Fruit fly (Drosophila melanogaster) whole organism, embryonic: Measurements from ENCODE around the gene CG9316.
A peak's percentile ranks its signal among the peaks of the same experiment; 100 is the strongest.

ENCODE experiments used
- Adf1 ChIP-seq: fragments of 200-800 bp; sonication (Bioruptor generic); IDR thresholded peaks from 2 replicates; pipeline ENCODE4 v1.3.6; 2022; ENCODE audit warnings: missing biosample characterization, missing genetic modification characterization
- BEAF-32 ChIP-seq: fragments of 200-800 bp; sonication (Bioruptor generic); optimal IDR thresholded peaks from 3 replicates; lab custom pipeline; 2017; ENCODE audit warnings: missing biosample characterization, missing genetic modification characterization, mild to moderate bottlenecking, moderate library complexity, missing genetic modification reagents
- Bgb ChIP-seq: fragments of 200-800 bp; sonication (Bioruptor generic); IDR thresholded peaks from 2 replicates; pipeline ENCODE4 v1.3.6; 2022; ENCODE audit warnings: missing biosample characterization, missing genetic modification characterization; ENCODE audit not compliant: partially characterized antibody
- CG10462 ChIP-seq: fragments of 200-800 bp; sonication (Bioruptor generic); optimal IDR thresholded peaks from 2 replicates; lab custom pipeline; 2016; ENCODE audit warnings: missing biosample characterization, missing genetic modification characterization
- CG10959 ChIP-seq: fragments of 200-800 bp; sonication (Bioruptor generic); IDR thresholded peaks from 2 replicates; pipeline ENCODE4 v1.3.6; 2022; ENCODE audit warnings: missing biosample characterization, missing genetic modification characterization
- CG12942 ChIP-seq: fragments of 200-800 bp; sonication (Bioruptor generic); optimal IDR thresholded peaks from 3 replicates; lab custom pipeline; 2016; ENCODE audit warnings: missing biosample characterization, missing genetic modification characterization
- CG13624 ChIP-seq: fragments of 200-800 bp; sonication (Bioruptor generic); optimal IDR thresholded peaks from 2 replicates; lab custom pipeline; 2016; ENCODE audit warnings: missing biosample characterization, missing genetic modification characterization
- CG14050 ChIP-seq: fragments of 200-800 bp; sonication (Bioruptor generic); IDR thresholded peaks from 3 replicates; pipeline ENCODE4 v1.3.6; 2022; ENCODE audit warnings: missing biosample characterization, missing genetic modification characterization
- CG15514 ChIP-seq: fragments of 200-800 bp; sonication (Bioruptor generic); optimal IDR thresholded peaks from 3 replicates; lab custom pipeline; 2017; ENCODE audit warnings: missing biosample characterization, missing genetic modification characterization, mild to moderate bottlenecking, moderate library complexity, missing genetic modification reagents
- CG1647 ChIP-seq: fragments of 200-800 bp; sonication (Bioruptor generic); optimal IDR thresholded peaks from 3 replicates; lab custom pipeline; 2016; ENCODE audit warnings: missing biosample characterization, missing genetic modification characterization
- CG1792 ChIP-seq: fragments of 200-800 bp; sonication (Bioruptor generic); optimal IDR thresholded peaks from 2 replicates; lab custom pipeline; 2016; ENCODE audit warnings: missing biosample characterization, missing genetic modification characterization
- CG18011 ChIP-seq: fragments of 200-800 bp; sonication (Bioruptor generic); optimal IDR thresholded peaks from 2 replicates; lab custom pipeline; 2017; ENCODE audit warnings: missing biosample characterization, missing genetic modification characterization, mild to moderate bottlenecking, moderate library complexity, missing genotype
- CG2120 ChIP-seq: fragments of 200-800 bp; sonication (Bioruptor generic); optimal IDR thresholded peaks from 3 replicates; lab custom pipeline; 2016; ENCODE audit warnings: missing biosample characterization, missing genetic modification characterization
- CG31441 ChIP-seq: fragments of 200-800 bp; sonication (Bioruptor generic); IDR thresholded peaks from 2 replicates; pipeline ENCODE4 v1.3.6; 2022; ENCODE audit warnings: missing biosample characterization, missing genetic modification characterization
- CG3163 ChIP-seq: fragments of 200-800 bp; sonication (Bioruptor generic); optimal IDR thresholded peaks from 3 replicates; lab custom pipeline; 2016; ENCODE audit warnings: missing biosample characterization, missing genetic modification characterization
- CG33213 ChIP-seq: fragments of 200-800 bp; sonication (Bioruptor generic); optimal IDR thresholded peaks from 3 replicates; lab custom pipeline; 2016; ENCODE audit warnings: missing biosample characterization, missing genetic modification characterization
- CG34376 ChIP-seq: fragments of 200-800 bp; sonication (Bioruptor generic); optimal IDR thresholded peaks from 2 replicates; lab custom pipeline; 2018; ENCODE audit warnings: missing biosample characterization, mild to moderate bottlenecking, missing genetic modification characterization
- CG34422 ChIP-seq: fragments of 200-800 bp; sonication (Bioruptor generic); IDR thresholded peaks from 3 replicates; pipeline ENCODE4 v1.3.6; 2022; ENCODE audit warnings: missing biosample characterization, missing genetic modification characterization
- CG3847 ChIP-seq: fragments of 200-800 bp; sonication (Bioruptor generic); IDR thresholded peaks from 2 replicates; pipeline ENCODE4 v1.3.6; 2022; ENCODE audit warnings: missing biosample characterization, missing genetic modification characterization
- CG5245 ChIP-seq: fragments of 200-800 bp; sonication (Bioruptor generic); optimal IDR thresholded peaks from 3 replicates; lab custom pipeline; 2016; ENCODE audit warnings: missing biosample characterization, missing genetic modification characterization
- CG6254 ChIP-seq: fragments of 200-800 bp; sonication (Bioruptor generic); optimal IDR thresholded peaks from 3 replicates; lab custom pipeline; 2017; ENCODE audit warnings: mild to moderate bottlenecking, missing biosample characterization, missing genetic modification reagents, missing genetic modification characterization
- CG8089 ChIP-seq: fragments of 200-800 bp; sonication (Bioruptor generic); optimal IDR thresholded peaks from 3 replicates; lab custom pipeline; 2016; ENCODE audit warnings: missing biosample characterization, missing genetic modification characterization
- CG9437 ChIP-seq: fragments of 200-800 bp; sonication (Bioruptor generic); optimal IDR thresholded peaks from 2 replicates; lab custom pipeline; 2018; ENCODE audit warnings: missing biosample characterization, mild to moderate bottlenecking, missing genetic modification characterization
- CG9932 ChIP-seq: fragments of 200-800 bp; sonication (Bioruptor generic); IDR thresholded peaks from 2 replicates; pipeline ENCODE4 v1.3.6; 2022; ENCODE audit warnings: missing biosample characterization, missing genetic modification characterization
- Doc3 ChIP-seq: fragments of 200-800 bp; sonication (Bioruptor generic); IDR thresholded peaks from 3 replicates; pipeline ENCODE4 v1.3.6; 2022; ENCODE audit warnings: missing biosample characterization, missing genetic modification characterization; ENCODE audit not compliant: partially characterized antibody
- Hr3 ChIP-seq: fragments of 200-800 bp; sonication (Bioruptor generic); optimal IDR thresholded peaks from 3 replicates; lab custom pipeline; 2016; ENCODE audit warnings: missing biosample characterization, missing genetic modification characterization
- MTF-1 ChIP-seq: fragments of 200-800 bp; sonication (Bioruptor generic); optimal IDR thresholded peaks from 2 replicates; lab custom pipeline; 2018; ENCODE audit warnings: missing biosample characterization, mild to moderate bottlenecking, missing genetic modification characterization, borderline replicate concordance
- Mad ChIP-seq: fragments of 200-800 bp; sonication (Bioruptor generic); optimal IDR thresholded peaks from 2 replicates; lab custom pipeline; 2016; ENCODE audit warnings: missing biosample characterization, missing genetic modification characterization
- Med ChIP-seq: fragments of 200-800 bp; sonication (Bioruptor generic); peaks from one replicate; lab custom pipeline; 2016; ENCODE audit warnings: missing biosample characterization, missing genetic modification characterization, mild to moderate bottlenecking, inconsistent platforms, moderate library complexity
- Meics ChIP-seq: fragments of 200-800 bp; sonication (Bioruptor generic); optimal IDR thresholded peaks from 2 replicates; lab custom pipeline; 2017; ENCODE audit warnings: missing biosample characterization, mild to moderate bottlenecking, missing genetic modification characterization
- NC2β ChIP-seq: fragments of 200-800 bp; sonication (Bioruptor generic); optimal IDR thresholded peaks from 2 replicates; lab custom pipeline; 2016; ENCODE audit warnings: missing biosample characterization, missing genetic modification characterization
- Oli ChIP-seq: fragments of 200-800 bp; sonication (Bioruptor generic); optimal IDR thresholded peaks from 2 replicates; lab custom pipeline; 2018; ENCODE audit warnings: missing biosample characterization, mild to moderate bottlenecking, missing genetic modification characterization, moderate library complexity
- Ptx1 ChIP-seq: fragments of 200-800 bp; sonication (Bioruptor generic); IDR thresholded peaks from 2 replicates; pipeline ENCODE4 v1.3.6; 2022; ENCODE audit warnings: missing biosample characterization, missing genetic modification characterization
- Sin3A ChIP-seq: fragments of >200 bp; optimal IDR thresholded peaks from 2 replicates; lab custom pipeline; 2018
- Xbp1 ChIP-seq: fragments of 200-800 bp; sonication (Bioruptor generic); optimal IDR thresholded peaks from 3 replicates; lab custom pipeline; 2016; ENCODE audit warnings: missing biosample characterization, mild to moderate bottlenecking, missing genetic modification characterization
- ab ChIP-seq: fragments of 200-800 bp; sonication (Bioruptor generic); optimal IDR thresholded peaks from 2 replicates; lab custom pipeline; 2016; ENCODE audit warnings: missing biosample characterization, missing genetic modification characterization
- chinmo ChIP-seq: fragments of 200-800 bp; sonication (Bioruptor generic); IDR thresholded peaks from 4 replicates; pipeline ENCODE4 v1.3.6; 2022; ENCODE audit warnings: missing biosample characterization, missing genetic modification characterization; ENCODE audit not compliant: partially characterized antibody
- ems ChIP-seq: fragments of 200-800 bp; sonication (Bioruptor generic); optimal IDR thresholded peaks from 3 replicates; lab custom pipeline; 2016; ENCODE audit warnings: missing biosample characterization, missing genetic modification characterization
- ewg ChIP-seq: fragments of 200-800 bp; sonication (Bioruptor generic); optimal IDR thresholded peaks from 3 replicates; lab custom pipeline; 2017; ENCODE audit warnings: mild to moderate bottlenecking, missing biosample characterization, missing genetic modification reagents, missing genetic modification characterization
- her ChIP-seq: fragments of 200-800 bp; sonication (Bioruptor generic); optimal IDR thresholded peaks from 2 replicates; lab custom pipeline; 2016; ENCODE audit warnings: missing biosample characterization, missing genetic modification characterization
- lilli ChIP-seq: fragments of 200-800 bp; sonication (Bioruptor generic); optimal IDR thresholded peaks from 3 replicates; lab custom pipeline; 2016; ENCODE audit warnings: missing biosample characterization, missing genetic modification characterization
- luna ChIP-seq: fragments of 200-800 bp; sonication (Bioruptor generic); optimal IDR thresholded peaks from 2 replicates; lab custom pipeline; 2016; ENCODE audit warnings: missing biosample characterization, missing genetic modification characterization
- maf-S ChIP-seq: fragments of 200-800 bp; sonication (Bioruptor generic); optimal IDR thresholded peaks from 2 replicates; lab custom pipeline; 2016; ENCODE audit warnings: missing biosample characterization, missing genetic modification characterization
- pb ChIP-seq: fragments of 200-800 bp; sonication (Bioruptor generic); optimal IDR thresholded peaks from 3 replicates; lab custom pipeline; 2016; ENCODE audit warnings: missing biosample characterization, missing genetic modification characterization
- pho ChIP-seq: fragments of 200-800 bp; sonication (Bioruptor generic); optimal IDR thresholded peaks from 2 replicates; lab custom pipeline; 2016; ENCODE audit warnings: missing biosample characterization, missing genetic modification characterization
- pum ChIP-seq: fragments of 200-800 bp; sonication (Bioruptor generic); optimal IDR thresholded peaks from 2 replicates; lab custom pipeline; 2016; ENCODE audit warnings: missing biosample characterization, missing genetic modification characterization
- ranshi ChIP-seq: fragments of 200-800 bp; sonication (Bioruptor generic); IDR thresholded peaks from 2 replicates; pipeline ENCODE4 v1.3.6; 2022; ENCODE audit warnings: missing biosample characterization, missing genetic modification characterization
- slou ChIP-seq: fragments of 200-800 bp; sonication (Bioruptor generic); optimal IDR thresholded peaks from 3 replicates; lab custom pipeline; 2016; ENCODE audit warnings: missing biosample characterization, missing genetic modification characterization
- sug ChIP-seq: fragments of 200-800 bp; optimal IDR thresholded peaks from 2 replicates; lab custom pipeline; 2019; ENCODE audit warnings: missing biosample characterization, mild to moderate bottlenecking, missing genetic modification characterization, moderate library complexity
- tap ChIP-seq: fragments of 200-800 bp; optimal IDR thresholded peaks from 3 replicates; lab custom pipeline; 2019; ENCODE audit warnings: missing biosample characterization, mild to moderate bottlenecking, missing genetic modification characterization, moderate library complexity
- twi ChIP-seq: fragments of 200-800 bp; optimal IDR thresholded peaks from 2 replicates; lab custom pipeline; 2019; ENCODE audit warnings: missing biosample characterization, mild to moderate bottlenecking, missing genetic modification characterization, moderate library complexity

Gene CG9316

dm6 chr2L:20752160-20752559, 25.8 kb upstream of the CG9316 start, which contains the start of the genes Amacr and Ns4 (continued):
- TF ChIP-seq pho (GFP tag; lab: Kevin White, UChicago) (peak; percentile 61), Hr3 (GFP tag; lab: Kevin White, UChicago) (peak; percentile 44), her (peak; percentile 47), CG6254 (GFP tag; lab: Kevin White, UChicago) (no peak), CG34376 (GFP tag; lab: Kevin White, UChicago) (peak; percentile 18), CG8089 (peak; percentile 18), chinmo (GFP tag; lab: Robert Waterston, UW) (peak; percentile 64; the same call in 1 of the 4 replicates), Mad (GFP tag; lab: Kevin White, UChicago) (peak; percentile 36), pb (peak; percentile 49), ranshi (peak; percentile 39; the same call in 1 of the 2 replicates), Oli (tag; lab: Kevin White, UChicago) (peak; percentile 38), CG9437 (GFP tag; lab: Kevin White, UChicago) (peak; percentile 46), NC2β (GFP tag; lab: Kevin White, UChicago) (peak; percentile 25), Sin3A (lab: Kevin White, UChicago) (peak; percentile 42), MTF-1 (GFP tag; lab: Kevin White, UChicago) (no peak), maf-S (GFP tag; lab: Kevin White, UChicago) (peak; percentile 36), CG12942 (GFP tag; lab: Kevin White, UChicago) (peak; percentile 20), CG34422 (peak; percentile 73; the same call in 1 of the 3 replicates), CG33213 (GFP tag; lab: Kevin White, UChicago) (no peak), ems (GFP tag; lab: Kevin White, UChicago) (peak; percentile 55), Meics (GFP tag; lab: Kevin White, UChicago) (peak; percentile 28), Adf1 (GFP tag; lab: Robert Waterston, UW) (0 out of 2 replicates have a peak, but pooled peaks have one; percentile 20), CG10959 (GFP tag; lab: Robert Waterston, UW) (no peak), CG3847 (GFP tag; lab: Robert Waterston, UW) (peak; percentile 78), ewg (GFP tag; lab: Kevin White, UChicago) (peak; percentile 42), CG9932 (peak; percentile 66), Xbp1 (peak; percentile 62), Doc3 (GFP tag; lab: Robert Waterston, UW) (peak; percentile 49; the same call in 2 of the 3 replicates), CG1792 (GFP tag; lab: Kevin White, UChicago) (peak; percentile 19), pum (peak; percentile 53), CG1647 (GFP tag; lab: Kevin White, UChicago) (peak; percentile 0), CG2120 (peak; percentile 81), twi (tag; lab: Kevin White, UChicago) (peak; percentile 48), CG5245 (GFP tag; lab: Kevin White, UChicago) (peak; percentile 11), tap (tag; lab: Kevin White, UChicago) (no peak), slou (GFP tag; lab: Kevin White, UChicago) (no peak), ab (GFP tag; lab: Kevin White, UChicago) (no peak), Bgb (GFP tag; lab: Robert Waterston, UW) (0 out of 2 replicates have a peak, but pooled peaks have one; percentile 17), CG31441 (GFP tag; lab: Robert Waterston, UW) (no peak), BEAF-32 (GFP tag; lab: Kevin White, UChicago) (peak; percentile 59), Ptx1 (GFP tag; lab: Robert Waterston, UW) (peak; percentile 69), Med (GFP tag; lab: Kevin White, UChicago) (peak; percentile 93), CG18011 (GFP tag; lab: Kevin White, UChicago) (peak; percentile 40), sug (no peak), CG14050 (GFP tag; lab: Robert Waterston, UW) (0 out of 3 replicates have a peak, but pooled peaks have one; percentile 24), CG13624 (peak; percentile 54), CG10462 (GFP tag; lab: Kevin White, UChicago) (no peak), CG3163 (no peak), CG15514 (peak; percentile 6), lilli (peak; percentile 73), luna (GFP tag; lab: Kevin White, UChicago) (peak; percentile 16)
